Worm (Caenorhabditis elegans) whole organism, mixed stage, embryonic: ENCODE results near the gene Y57A10C.1.

Experiments used
- ceh-39 ChIP-seq: fragments of 150-350 bp; optimal IDR thresholded peaks from 2 replicates; lab custom pipeline; 2014; ENCODE audit warnings: missing biosample characterization, missing genetic modification characterization
- nhr-2 ChIP-seq: fragments of 150-350 bp; optimal IDR thresholded peaks from 2 replicates; lab custom pipeline; 2014; ENCODE audit warnings: missing biosample characterization, missing genetic modification characterization
- pha-4 ChIP-seq: fragments of 150-350 bp; optimal IDR thresholded peaks from 2 replicates; lab custom pipeline; 2018; ENCODE audit warnings: missing biosample characterization, missing genetic modification reagents, missing genetic modification characterization
- sptf-1 ChIP-seq: sonication (generic microtip); optimal IDR thresholded peaks from 2 replicates; lab custom pipeline; 2017; ENCODE audit warnings: mild to moderate bottlenecking, missing genetic modification characterization, moderate library complexity, missing compliant biosample characterization
- unc-39 ChIP-seq: fragments of 150-350 bp; optimal IDR thresholded peaks from 2 replicates; lab custom pipeline; 2014; ENCODE audit warnings: missing biosample characterization, missing genetic modification characterization

- TF ChIP-seq ceh-39 (tag; lab: Kevin White, UChicago): no peak
- no peak for TF ChIP-seq nhr-2 (tag; lab: Kevin White, UChicago)
- TF ChIP-seq sptf-1 (tag; lab: Kevin White, UChicago): no peak
- TF ChIP-seq unc-39: no peak
- TF ChIP-seq pha-4: no peak
Observed at ce11 chrII:12420486-12420885, 8.2 kb upstream of the Y57A10C.1 start, which contains the start of gene sre-26.
